Worm (Caenorhabditis elegans) whole organism, L4 larva: ENCODE data around the gene F13A2.1.

Experiments used
- T20F7.1 ChIP-seq: fragments of 200-800 bp; sonication (Bioruptor generic); optimal IDR thresholded peaks from 2 replicates; lab custom pipeline; 2018; ENCODE audit warnings: mild to moderate bottlenecking, missing genetic modification characterization, missing compliant biosample characterization
- Y105C5A.15 ChIP-seq: fragments of 200-800 bp; sonication (Bioruptor generic); IDR thresholded peaks from 2 replicates; pipeline ENCODE4 v1.3.6; 2022; ENCODE audit warnings: missing genetic modification characterization, missing compliant biosample characterization
- Y48G9A.11 ChIP-seq: fragments of 200-800 bp; sonication (Bioruptor generic); IDR thresholded peaks from 2 replicates; pipeline ENCODE4 v1.3.6; 2022; ENCODE audit warnings: missing genetic modification reagents, missing genetic modification characterization, missing compliant biosample characterization
- ama-1 ChIP-seq: fragments of 150-350 bp; optimal IDR thresholded peaks from 2 replicates; lab custom pipeline; 2014; ENCODE audit warnings: inconsistent platforms, mixed read lengths
- attf-4 ChIP-seq: sonication (generic microtip); optimal IDR thresholded peaks from 3 replicates; lab custom pipeline; 2017; ENCODE audit warnings: missing biosample characterization, missing genetic modification characterization
- ceh-20 ChIP-seq: fragments of 200-800 bp; sonication (Bioruptor generic); IDR thresholded peaks from 2 replicates; pipeline ENCODE4 v1.3.6; 2022; ENCODE audit warnings: missing genetic modification reagents, missing genetic modification characterization, missing compliant biosample characterization
- ceh-28 ChIP-seq: fragments of 150-350 bp; optimal IDR thresholded peaks from 2 replicates; lab custom pipeline; 2014; ENCODE audit warnings: missing biosample characterization, missing genetic modification reagents, missing genetic modification characterization
- ceh-44 ChIP-seq: fragments of 200-800 bp; sonication (Bioruptor generic); IDR thresholded peaks from 2 replicates; pipeline ENCODE4 v1.3.6; 2022; ENCODE audit warnings: missing genetic modification reagents, missing genetic modification characterization, missing compliant biosample characterization
- ceh-62 ChIP-seq: sonication (generic microtip); optimal IDR thresholded peaks from 2 replicates; lab custom pipeline; 2017; ENCODE audit warnings: missing biosample characterization, missing genetic modification characterization
- cey-2 ChIP-seq: sonication (generic microtip); optimal IDR thresholded peaks from 3 replicates; lab custom pipeline; 2017; ENCODE audit warnings: missing genetic modification characterization, mild to moderate bottlenecking, missing compliant biosample characterization, antibody characterized with exemption, borderline replicate concordance; ENCODE audit not compliant: insufficient read depth
- ctbp-1 ChIP-seq: fragments of 200-800 bp; sonication (Bioruptor generic); IDR thresholded peaks from 2 replicates; pipeline ENCODE4 v1.3.6; 2022; ENCODE audit warnings: missing genetic modification reagents, missing genetic modification characterization, missing compliant biosample characterization
- daf-16 ChIP-seq, 3 experiments: sonication (generic microtip); optimal IDR thresholded peaks; 2 replicates each; lab custom pipeline; 2016 to 2017; ENCODE audit warnings: missing genetic modification characterization in 3 of 3, missing genetic modification reagents in 3 of 3, mild to moderate bottlenecking in 2 of 3, missing compliant biosample characterization in 2 of 3, missing biosample characterization in 1 of 3, moderate library complexity in 1 of 3
- dmd-6 ChIP-seq: fragments of 200-800 bp; sonication (Bioruptor generic); IDR thresholded peaks from 2 replicates; pipeline ENCODE4 v1.3.6; 2022; ENCODE audit warnings: missing genetic modification reagents, missing genetic modification characterization, missing compliant biosample characterization
- dmd-8 ChIP-seq: fragments of 200-800 bp; sonication (Bioruptor generic); IDR thresholded peaks from 2 replicates; pipeline ENCODE4 v1.3.6; 2022; ENCODE audit warnings: missing genetic modification characterization, missing compliant biosample characterization
- dmd-9 ChIP-seq: fragments of 200-800 bp; sonication (Bioruptor generic); IDR thresholded peaks from 2 replicates; pipeline ENCODE4 v1.3.6; 2022; ENCODE audit warnings: missing genetic modification reagents, missing genetic modification characterization, missing compliant biosample characterization
- dpl-1 ChIP-seq: fragments of 150-350 bp; optimal IDR thresholded peaks from 2 replicates; lab custom pipeline; 2014; ENCODE audit warnings: missing biosample characterization, missing genetic modification reagents, missing genetic modification characterization
- hlh-30 ChIP-seq: sonication (generic microtip); optimal IDR thresholded peaks from 2 replicates; lab custom pipeline; 2017; ENCODE audit warnings: antibody characterized with exemption, mild to moderate bottlenecking, missing genetic modification characterization, missing compliant biosample characterization; ENCODE audit not compliant: insufficient read depth
- hmg-1.1 ChIP-seq: fragments of 200-800 bp; sonication (Bioruptor generic); IDR thresholded peaks from 2 replicates; pipeline ENCODE4 v1.3.6; 2022; ENCODE audit warnings: missing genetic modification reagents, missing genetic modification characterization, missing compliant biosample characterization
- jun-1 ChIP-seq: fragments of 150-350 bp; optimal IDR thresholded peaks from 2 replicates; lab custom pipeline; 2014; ENCODE audit warnings: missing biosample characterization, missing genetic modification reagents, missing genetic modification characterization
- lin-15B ChIP-seq: fragments of 150-350 bp; sonication (generic microtip); optimal IDR thresholded peaks from 3 replicates; lab custom pipeline; 2014; ENCODE audit warnings: missing biosample characterization, missing genetic modification characterization
- lin-38 ChIP-seq: fragments of 200-800 bp; sonication (Bioruptor generic); IDR thresholded peaks from 2 replicates; pipeline ENCODE4 v1.3.6; 2022; ENCODE audit warnings: missing genetic modification reagents, missing genetic modification characterization, missing compliant biosample characterization
- lin-39 ChIP-seq: fragments of 150-350 bp; optimal IDR thresholded peaks from 2 replicates; lab custom pipeline; 2014; ENCODE audit warnings: missing biosample characterization, missing genetic modification reagents, missing genetic modification characterization
- lir-3 ChIP-seq: sonication (generic microtip); optimal IDR thresholded peaks from 2 replicates; lab custom pipeline; 2016; ENCODE audit warnings: mild to moderate bottlenecking, missing genetic modification characterization, missing compliant biosample characterization
- lsy-2 ChIP-seq, 2 experiments: fragments of 150-350 bp in 1 of 2; sonication (generic microtip) in 1 of 2; optimal IDR thresholded peaks; 2 replicates each; lab custom pipeline; 2014 to 2017; ENCODE audit warnings: missing biosample characterization in 2 of 2, missing genetic modification characterization in 2 of 2
- madf-5 ChIP-seq, 2 experiments: fragments of 200-800 bp; sonication (Bioruptor generic); IDR thresholded peaks; 2 replicates each; pipeline ENCODE4 v1.3.6; 2022; ENCODE audit warnings: missing compliant biosample characterization in 2 of 2, missing genetic modification characterization in 2 of 2
- madf-9 ChIP-seq: fragments of 200-800 bp; sonication (Bioruptor generic); conservative IDR thresholded peaks from 2 replicates; pipeline ENCODE4 v1.3.6; 2022; ENCODE audit warnings: missing genetic modification reagents, missing genetic modification characterization, missing compliant biosample characterization
- mdt-29 ChIP-seq: fragments of 200-800 bp; sonication (Bioruptor generic); IDR thresholded peaks from 2 replicates; pipeline ENCODE4 v1.3.6; 2022; ENCODE audit warnings: missing genetic modification reagents, missing genetic modification characterization, missing compliant biosample characterization
- mep-1 ChIP-seq: fragments of 150-350 bp; sonication (generic microtip); optimal IDR thresholded peaks from 3 replicates; lab custom pipeline; 2014; ENCODE audit warnings: missing biosample characterization, missing genetic modification characterization
- nhr-10 ChIP-seq: fragments of 150-350 bp; optimal IDR thresholded peaks from 2 replicates; lab custom pipeline; 2014; ENCODE audit warnings: missing biosample characterization, missing genetic modification characterization
- nhr-111 ChIP-seq: fragments of 200-800 bp; sonication (Bioruptor generic); optimal IDR thresholded peaks from 2 replicates; lab custom pipeline; 2018; ENCODE audit warnings: mild to moderate bottlenecking, missing genetic modification characterization, missing compliant biosample characterization
- nhr-25 ChIP-seq: sonication (generic microtip); optimal IDR thresholded peaks from 2 replicates; lab custom pipeline; 2017; ENCODE audit warnings: missing genetic modification characterization, mild to moderate bottlenecking, missing compliant biosample characterization, antibody characterized with exemption, moderate library complexity, borderline replicate concordance; ENCODE audit not compliant: insufficient read depth
- nhr-41 ChIP-seq: fragments of 200-800 bp; sonication (Bioruptor generic); IDR thresholded peaks from 2 replicates; pipeline ENCODE4 v1.3.6; 2022; ENCODE audit warnings: missing genetic modification reagents, missing genetic modification characterization, missing compliant biosample characterization
- nhr-42 ChIP-seq: fragments of 200-800 bp; sonication (Bioruptor generic); IDR thresholded peaks from 2 replicates; pipeline ENCODE4 v1.3.6; 2022; ENCODE audit warnings: missing genetic modification characterization, missing compliant biosample characterization
- nhr-77 ChIP-seq: fragments of 150-350 bp; optimal IDR thresholded peaks from 2 replicates; lab custom pipeline; 2014; ENCODE audit warnings: missing biosample characterization, missing genetic modification characterization
- rbr-2 ChIP-seq: sonication (generic microtip); optimal IDR thresholded peaks from 2 replicates; lab custom pipeline; 2016; ENCODE audit warnings: missing genotype, missing genetic modification characterization, missing compliant biosample characterization
- sdz-12 ChIP-seq: fragments of 200-800 bp; sonication (Bioruptor generic); optimal IDR thresholded peaks from 2 replicates; lab custom pipeline; 2018; ENCODE audit warnings: mild to moderate bottlenecking, missing genetic modification characterization, missing compliant biosample characterization
- set-16 ChIP-seq: fragments of 200-800 bp; sonication (Bioruptor generic); IDR thresholded peaks from 2 replicates; pipeline ENCODE4 v1.3.6; 2022; ENCODE audit warnings: missing genetic modification reagents, missing genetic modification characterization, missing compliant biosample characterization
- snpc-1.2 ChIP-seq: fragments of 200-800 bp; sonication (Bioruptor generic); IDR thresholded peaks from 2 replicates; pipeline ENCODE4 v1.3.6; 2022; ENCODE audit warnings: missing genetic modification reagents, missing genetic modification characterization, missing compliant biosample characterization
- spr-1 ChIP-seq: sonication (generic microtip); optimal IDR thresholded peaks from 2 replicates; lab custom pipeline; 2016; ENCODE audit warnings: mild to moderate bottlenecking, missing genetic modification characterization, missing compliant biosample characterization
- spr-3 ChIP-seq: fragments of 200-800 bp; sonication (Bioruptor generic); optimal IDR thresholded peaks from 2 replicates; lab custom pipeline; 2018; ENCODE audit warnings: mild to moderate bottlenecking, missing genetic modification characterization, missing compliant biosample characterization
- unc-130 ChIP-seq: sonication (generic microtip); optimal IDR thresholded peaks from 2 replicates; lab custom pipeline; 2016; ENCODE audit warnings: missing genetic modification reagents, missing genetic modification characterization, missing compliant biosample characterization
- unc-62 ChIP-seq, 3 experiments: fragments of 150-350 bp in 1 of 3; sonication (generic microtip); optimal IDR thresholded peaks in 2 of 3; peaks in 1 of 3; 1 replicate in 1 of 3; 2 replicates in 2 of 3; lab custom pipeline; 2014 to 2017; ENCODE audit warnings: missing biosample characterization in 3 of 3, missing genetic modification characterization in 3 of 3, missing genetic modification reagents in 3 of 3, missing genotype in 1 of 3
- zfp-2 ChIP-seq: sonication (generic microtip); optimal IDR thresholded peaks from 2 replicates; lab custom pipeline; 2016; ENCODE audit warnings: mild to moderate bottlenecking, missing genetic modification characterization, missing compliant biosample characterization
- zip-11 ChIP-seq: fragments of 200-800 bp; sonication (Bioruptor generic); IDR thresholded peaks from 2 replicates; pipeline ENCODE4 v1.3.6; 2022; ENCODE audit warnings: missing genetic modification characterization, missing compliant biosample characterization
- ztf-7 ChIP-seq: fragments of 150-350 bp; optimal IDR thresholded peaks from 2 replicates; lab custom pipeline; 2014; ENCODE audit warnings: missing biosample characterization, missing genetic modification characterization

Gene F13A2.1

DNA sequence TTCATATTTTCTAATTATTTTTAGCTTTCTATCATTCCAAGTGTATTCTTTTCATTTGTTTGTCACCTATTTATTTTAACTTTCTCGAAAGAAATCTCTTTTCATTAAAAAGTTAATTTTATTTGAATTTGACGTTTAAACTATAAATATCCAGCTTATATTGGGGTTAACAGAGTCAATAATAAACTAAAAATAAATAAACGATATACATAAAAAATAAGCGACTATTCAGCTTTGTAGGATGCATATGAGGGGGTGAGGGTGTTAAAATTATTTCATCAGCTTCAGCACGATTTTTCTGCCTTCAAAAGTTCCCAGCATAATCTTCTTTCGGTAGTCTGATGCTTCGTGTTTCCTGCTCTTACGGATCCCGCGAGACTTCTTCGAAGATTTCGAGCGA, 8.5 kb downstream of the F13A2.1 start:
- no peak for TF ChIP-seq daf-16 (GFP tag; optimal IDR thresholded peaks at IDR 0.05; lab: Kevin White, UChicago)
- TF ChIP-seq daf-16 (tag; optimal IDR thresholded peaks at IDR 0.05; lab: Kevin White, UChicago), result no peak
- TF ChIP-seq lin-38 (GFP tag; lab: Robert Waterston, UW), result peak; percentile 42

DNA sequence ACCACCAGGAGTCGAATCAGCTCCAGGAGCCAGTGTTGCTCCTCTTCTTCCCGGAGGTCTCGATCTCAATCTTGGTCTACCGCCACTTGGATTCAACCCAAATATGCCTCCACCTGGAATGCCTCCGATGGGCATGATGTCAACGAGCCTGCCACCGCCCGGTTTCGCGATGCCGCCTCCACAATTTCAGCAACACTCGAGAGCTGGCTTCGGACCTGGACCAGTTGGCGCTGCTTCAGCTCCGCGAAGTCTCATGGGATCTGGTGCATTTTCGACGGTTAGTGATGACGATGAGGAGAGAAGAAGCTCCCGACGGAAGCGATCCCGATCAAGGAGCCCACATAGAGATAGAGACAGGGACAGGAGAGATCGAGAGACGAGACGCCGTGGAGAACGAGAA, 9.2 kb downstream of the F13A2.1 start:
- peak; percentile 88 for TF ChIP-seq set-16 (GFP tag; lab: Robert Waterston, UW)
- no peak for TF ChIP-seq snpc-1.2

DNA sequence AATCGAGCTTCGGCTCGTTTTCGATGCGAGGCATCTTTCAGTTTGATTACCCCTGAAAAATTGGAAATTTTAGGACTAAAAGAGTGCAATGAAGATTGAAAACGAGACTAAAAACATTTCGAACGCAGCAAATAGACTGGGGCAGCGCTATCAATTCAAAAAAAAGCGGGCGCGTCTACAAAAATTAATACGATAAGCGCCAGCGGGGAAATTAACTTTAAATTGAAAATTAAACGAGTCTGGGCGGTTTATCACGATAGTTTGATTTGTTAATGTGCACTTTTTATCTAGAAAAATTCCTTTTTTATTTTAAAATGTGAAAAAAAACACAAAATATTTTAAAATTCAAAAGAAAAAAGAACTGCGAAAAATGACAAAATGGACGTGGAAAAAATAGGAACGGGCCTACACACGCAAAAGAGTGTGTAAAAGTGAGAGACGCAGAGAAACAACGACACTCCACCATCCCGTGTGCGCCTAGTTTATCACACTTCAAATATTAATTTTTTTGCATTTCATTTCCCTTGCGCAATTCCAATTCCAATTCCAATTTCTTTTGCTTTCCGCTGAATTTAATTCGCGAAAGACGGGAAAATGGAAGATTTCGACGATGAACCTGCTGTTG, 10.8 kb downstream of the F13A2.1 start, which contains the start of the genes gmpr-1 and fipp-1:
Gene gmpr-1, minus strand, starts transcription at position 75 of the 625 bp plus-strand sequence.
Gene fipp-1, plus strand, starts transcription at position 499 of the 625 bp plus-strand sequence.
- no peak for TF ChIP-seq lin-39 (tag; lab: Kevin White, UChicago)
- no peak for TF ChIP-seq nhr-111 (GFP tag; lab: Kevin White, UChicago)
- peak in 1 of 2 experiments; percentile 73 for TF ChIP-seq lsy-2 (tag; optimal IDR thresholded peaks at IDR 0.05; lab: Kevin White, UChicago)
- peak; percentile 67 for TF ChIP-seq dpl-1 (GFP tag; lab: Kevin White, UChicago)
- no peak for TF ChIP-seq zfp-2 (tag; lab: Kevin White, UChicago)
- TF ChIP-seq nhr-41, result no peak
- TF ChIP-seq ceh-44 (GFP tag; lab: Robert Waterston, UW), result no peak
- TF ChIP-seq Y48G9A.11 (GFP tag; lab: Robert Waterston, UW), result peak; percentile 80
- TF ChIP-seq snpc-1.2, result no peak
- TF ChIP-seq madf-9 (GFP tag; lab: Robert Waterston, UW), result no peak
- TF ChIP-seq sdz-12, result no peak
- TF ChIP-seq ceh-62 (tag; lab: Kevin White, UChicago), result no peak
- TF ChIP-seq mep-1 (tag; lab: Kevin White, UChicago), result no peak
- TF ChIP-seq ztf-7, result no peak
- no peak for TF ChIP-seq rbr-2 (tag; lab: Kevin White, UChicago)
- TF ChIP-seq spr-3, result no peak
- TF ChIP-seq lir-3 (tag; lab: Kevin White, UChicago), result no peak
- TF ChIP-seq unc-130 (GFP tag; lab: Kevin White, UChicago), result no peak
- TF ChIP-seq jun-1 (tag; lab: Kevin White, UChicago), result no peak
- no peak for TF ChIP-seq dmd-8 (GFP tag; lab: Robert Waterston, UW)
- no peak for TF ChIP-seq dmd-6 (GFP tag; lab: Robert Waterston, UW)
- no peak for TF ChIP-seq spr-1
- no peak for TF ChIP-seq ctbp-1 (GFP tag; lab: Robert Waterston, UW)
- TF ChIP-seq cey-2 (tag; lab: Kevin White, UChicago), result no peak
- TF ChIP-seq madf-5 (GFP tag; IDR thresholded peaks at IDR 0.05; lab: Robert Waterston, UW), result no peak
- TF ChIP-seq ceh-28 (tag; lab: Kevin White, UChicago), result no peak
- TF ChIP-seq lin-15B (tag; lab: Kevin White, UChicago), result no peak
- TF ChIP-seq ama-1 (lab: Kevin White, UChicago), result no peak
- no peak for TF ChIP-seq attf-4 (tag; lab: Kevin White, UChicago)
- TF ChIP-seq lin-38 (GFP tag; lab: Robert Waterston, UW), result peak; percentile 31; the same call in 1 of the 2 replicates
- TF ChIP-seq nhr-10, result no peak
- TF ChIP-seq ceh-20 (GFP tag; lab: Robert Waterston, UW), result no peak
- peak; percentile 42 for TF ChIP-seq hlh-30 (tag; lab: Kevin White, UChicago)
- no peak for TF ChIP-seq zip-11 (GFP tag; lab: Robert Waterston, UW)
- no peak for TF ChIP-seq unc-62 (GFP tag; optimal IDR thresholded peaks at IDR 0.05 in 1 of 2; lab: Kevin White, UChicago)
- no peak for TF ChIP-seq unc-62 (tag; optimal IDR thresholded peaks at IDR 0.05; lab: Kevin White, UChicago)
- peak; percentile 5 for TF ChIP-seq nhr-25 (tag; lab: Kevin White, UChicago)
- no peak for TF ChIP-seq mdt-29 (GFP tag; lab: Robert Waterston, UW)
- TF ChIP-seq hmg-1.1 (GFP tag; lab: Robert Waterston, UW), result peak; percentile 53
- TF ChIP-seq set-16 (GFP tag; lab: Robert Waterston, UW), result no peak
- TF ChIP-seq dmd-9 (GFP tag; lab: Robert Waterston, UW), result no peak
- TF ChIP-seq T20F7.1 (GFP tag; lab: Kevin White, UChicago), result peak; percentile 99
- no peak for TF ChIP-seq nhr-77
- no peak for TF ChIP-seq Y105C5A.15 (GFP tag; lab: Robert Waterston, UW)
- TF ChIP-seq nhr-42, result no peak
